Worm (Caenorhabditis elegans) whole organism, L1 larva: ENCODE measurements around the gene R05A10.6.
A peak's percentile ranks its signal among the peaks of the same experiment; 100 is the strongest.

Source experiments
- C04F5.9 ChIP-seq: sonication (generic microtip); optimal IDR thresholded peaks from 2 replicates; lab custom pipeline; 2016; ENCODE audit warnings: missing genetic modification characterization, missing compliant biosample characterization
- Y116A8C.19 ChIP-seq: sonication (generic microtip); optimal IDR thresholded peaks from 2 replicates; lab custom pipeline; 2016; ENCODE audit warnings: missing compliant biosample characterization, missing genetic modification characterization, borderline replicate concordance
- ama-1 ChIP-seq: fragments of 150-350 bp; optimal IDR thresholded peaks from 2 replicates; lab custom pipeline; 2014
- ceh-63 ChIP-seq: fragments of 200-800 bp; sonication (Bioruptor generic); optimal IDR thresholded peaks from 2 replicates; lab custom pipeline; 2018; ENCODE audit warnings: mild to moderate bottlenecking, missing genetic modification characterization, missing compliant biosample characterization
- ceh-8 ChIP-seq: fragments of 200-800 bp; sonication (Bioruptor generic); optimal IDR thresholded peaks from 2 replicates; lab custom pipeline; 2018; ENCODE audit warnings: mild to moderate bottlenecking, missing genetic modification characterization, moderate library complexity, missing compliant biosample characterization
- ceh-88 ChIP-seq: fragments of 200-800 bp; sonication (Bioruptor generic); IDR thresholded peaks from 2 replicates; pipeline ENCODE4 v1.3.6; 2022; ENCODE audit warnings: missing genetic modification characterization, missing compliant biosample characterization
- dsc-1 ChIP-seq: sonication (generic microtip); optimal IDR thresholded peaks from 2 replicates; lab custom pipeline; 2016; ENCODE audit warnings: mild to moderate bottlenecking, missing genetic modification characterization, missing compliant biosample characterization
- efl-1 ChIP-seq, 4 experiments: fragments of 150-350 bp; optimal IDR thresholded peaks in 3 of 4; peaks in 1 of 4; 1 replicate in 1 of 4; 2 replicates in 3 of 4; lab custom pipeline; 2014; ENCODE audit warnings: missing biosample characterization in 2 of 4, missing genetic modification characterization in 2 of 4, missing genetic modification reagents in 2 of 4
- egl-27 ChIP-seq, 2 experiments: fragments of 150-350 bp in 1 of 2; sonication (generic microtip); optimal IDR thresholded peaks; 3 replicates each; lab custom pipeline; 2017 to 2018; ENCODE audit warnings: missing biosample characterization in 2 of 2, missing genetic modification characterization in 2 of 2, missing genetic modification reagents in 2 of 2
- elt-3 ChIP-seq, 6 experiments: fragments of 150-350 bp in 1 of 6; sonication (generic microtip); optimal IDR thresholded peaks; 2 replicates each; lab custom pipeline; 2017 to 2018; ENCODE audit warnings: missing biosample characterization in 6 of 6, missing genetic modification characterization in 6 of 6, inconsistent platforms in 1 of 6
- ets-5 ChIP-seq: fragments of 200-800 bp; sonication (Bioruptor generic); IDR thresholded peaks from 2 replicates; pipeline ENCODE4 v1.3.6; 2022; ENCODE audit warnings: missing genetic modification characterization, missing compliant biosample characterization
- hlh-17 ChIP-seq: fragments of 200-800 bp; sonication (Bioruptor generic); optimal IDR thresholded peaks from 2 replicates; lab custom pipeline; 2018; ENCODE audit warnings: missing genetic modification characterization, mild to moderate bottlenecking, missing compliant biosample characterization, moderate library complexity, borderline replicate concordance
- hpl-2 ChIP-seq: fragments of 150-350 bp; optimal IDR thresholded peaks from 2 replicates; lab custom pipeline; 2014; ENCODE audit warnings: missing biosample characterization, missing genetic modification reagents, missing genetic modification characterization
- lin-13 ChIP-seq: fragments of 150-350 bp; optimal IDR thresholded peaks from 2 replicates; lab custom pipeline; 2014; ENCODE audit warnings: missing biosample characterization, missing genetic modification reagents, missing genetic modification characterization
- lin-14 ChIP-seq: fragments of 200-800 bp; sonication (Bioruptor generic); optimal IDR thresholded peaks from 2 replicates; lab custom pipeline; 2018; ENCODE audit warnings: mild to moderate bottlenecking, missing genetic modification characterization, moderate library complexity, missing compliant biosample characterization
- lin-39 ChIP-seq: fragments of 150-350 bp; optimal IDR thresholded peaks from 2 replicates; lab custom pipeline; 2014; ENCODE audit warnings: missing biosample characterization, missing genetic modification reagents, missing genetic modification characterization
- lir-3 ChIP-seq: sonication (generic microtip); optimal IDR thresholded peaks from 2 replicates; lab custom pipeline; 2016; ENCODE audit warnings: mild to moderate bottlenecking, missing genetic modification characterization, moderate library complexity, missing compliant biosample characterization; ENCODE audit not compliant: poor library complexity
- mdl-1 ChIP-seq, 2 experiments: fragments of 150-350 bp; optimal IDR thresholded peaks; 2 replicates each; lab custom pipeline; 2014 to 2017; ENCODE audit warnings: missing biosample characterization in 2 of 2, missing genetic modification characterization in 2 of 2, inconsistent platforms in 1 of 2
- mef-2 ChIP-seq: fragments of 150-350 bp; optimal IDR thresholded peaks from 2 replicates; lab custom pipeline; 2014; ENCODE audit warnings: missing biosample characterization, missing genetic modification characterization
- mep-1 ChIP-seq: fragments of 150-350 bp; optimal IDR thresholded peaks from 2 replicates; lab custom pipeline; 2014; ENCODE audit warnings: missing biosample characterization, missing genetic modification characterization
- nhr-12 ChIP-seq: sonication (generic microtip); optimal IDR thresholded peaks from 2 replicates; lab custom pipeline; 2017; ENCODE audit warnings: missing biosample characterization, missing genetic modification characterization
- nhr-19 ChIP-seq: fragments of 200-800 bp; sonication (Bioruptor generic); conservative IDR thresholded peaks from 2 replicates; pipeline ENCODE4 v1.3.6; 2022; ENCODE audit warnings: missing genetic modification characterization, missing compliant biosample characterization
- nhr-237 ChIP-seq: fragments of 150-350 bp; optimal IDR thresholded peaks from 2 replicates; lab custom pipeline; 2014; ENCODE audit warnings: missing biosample characterization, missing genetic modification characterization
- nhr-71 ChIP-seq: sonication (generic microtip); optimal IDR thresholded peaks from 2 replicates; lab custom pipeline; 2016; ENCODE audit warnings: mild to moderate bottlenecking, missing genetic modification characterization, moderate library complexity, missing compliant biosample characterization
- nhr-76 ChIP-seq: sonication (generic microtip); optimal IDR thresholded peaks from 2 replicates; lab custom pipeline; 2017; ENCODE audit warnings: missing biosample characterization, missing genetic modification characterization
- nhr-85 ChIP-seq: sonication (generic microtip); peaks from one replicate; lab custom pipeline; 2016; ENCODE audit warnings: missing genetic modification characterization, inconsistent platforms, missing compliant biosample characterization
- snpc-4 ChIP-seq: fragments of 150-350 bp; optimal IDR thresholded peaks from 2 replicates; lab custom pipeline; 2014; ENCODE audit warnings: missing biosample characterization, missing genetic modification characterization
- snu-23 ChIP-seq: sonication (generic microtip); optimal IDR thresholded peaks from 2 replicates; lab custom pipeline; 2016; ENCODE audit warnings: missing genetic modification characterization, missing compliant biosample characterization
- sox-4 ChIP-seq: sonication (generic microtip); optimal IDR thresholded peaks from 2 replicates; lab custom pipeline; 2016; ENCODE audit warnings: missing genetic modification characterization, missing compliant biosample characterization
- sptf-1 ChIP-seq: fragments of 150-350 bp; optimal IDR thresholded peaks from 2 replicates; lab custom pipeline; 2014; ENCODE audit warnings: missing biosample characterization, missing genetic modification characterization
- sup-37 ChIP-seq: fragments of 200-800 bp; sonication (Bioruptor generic); optimal IDR thresholded peaks from 2 replicates; lab custom pipeline; 2018; ENCODE audit warnings: mild to moderate bottlenecking, missing genetic modification characterization, missing compliant biosample characterization
- tbx-2 ChIP-seq: sonication (generic microtip); optimal IDR thresholded peaks from 2 replicates; lab custom pipeline; 2016; ENCODE audit warnings: missing genetic modification characterization, missing compliant biosample characterization
- unc-62 ChIP-seq: fragments of 150-350 bp; optimal IDR thresholded peaks from 2 replicates; lab custom pipeline; 2014; ENCODE audit warnings: missing biosample characterization, missing genetic modification reagents, missing genetic modification characterization
- unc-98 ChIP-seq: fragments of 200-800 bp; sonication (Bioruptor generic); IDR thresholded peaks from 2 replicates; pipeline ENCODE4 v1.3.6; 2022; ENCODE audit warnings: missing genetic modification characterization, missing compliant biosample characterization
- xbp-1 ChIP-seq: sonication (generic microtip); optimal IDR thresholded peaks from 2 replicates; lab custom pipeline; 2016; ENCODE audit warnings: missing genetic modification characterization, missing compliant biosample characterization
- ztf-11 ChIP-seq, 2 experiments: sonication (generic microtip); optimal IDR thresholded peaks; 2 replicates each; lab custom pipeline; 2016 to 2017; ENCODE audit warnings: missing genetic modification characterization in 2 of 2, missing biosample characterization in 1 of 2, missing compliant biosample characterization in 1 of 2
- ztf-4 ChIP-seq: fragments of 150-350 bp; optimal IDR thresholded peaks from 2 replicates; lab custom pipeline; 2014; ENCODE audit warnings: missing biosample characterization, missing genetic modification characterization

Gene R05A10.6

DNA sequence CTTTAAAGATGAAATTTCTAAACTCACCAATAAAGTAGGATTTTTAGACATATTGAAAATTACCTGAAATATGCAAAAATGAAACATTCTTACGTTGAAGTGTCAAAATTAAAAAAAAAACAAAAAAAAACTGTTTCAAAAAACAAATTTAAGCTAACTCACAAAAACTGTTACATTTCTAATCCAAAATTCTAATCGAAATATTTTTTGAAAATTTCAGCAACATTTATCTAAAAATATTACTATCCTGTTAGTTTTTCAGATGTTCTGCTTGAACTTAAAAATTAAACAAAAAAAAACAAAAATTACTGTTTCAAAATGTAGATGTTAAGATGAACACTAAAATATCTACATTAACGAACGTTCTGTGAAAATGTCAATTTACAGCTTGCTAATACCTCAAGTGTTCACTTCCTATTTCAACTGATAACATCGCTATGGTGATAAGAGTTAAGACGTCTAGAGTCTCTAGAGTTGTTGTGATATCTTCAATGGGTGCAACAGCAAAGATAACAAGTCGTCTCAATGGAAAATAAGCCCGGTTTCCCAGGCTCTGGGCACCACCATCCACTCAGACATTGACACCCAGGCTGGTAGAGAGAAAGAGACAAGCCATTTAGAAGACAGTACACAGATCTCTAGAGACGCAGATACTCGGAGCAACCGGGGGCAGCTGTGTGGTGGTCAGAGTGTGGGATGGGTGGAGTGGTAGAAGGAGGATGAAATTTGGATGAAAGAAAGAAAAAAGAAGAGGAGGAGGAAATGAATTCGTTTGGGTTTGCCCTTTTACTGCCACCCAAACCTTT is 37.6 kb upstream of the R05A10.6 start, which contains the start of gene H12I19.115 (continued):
- no peak for TF ChIP-seq nhr-12 (tag; lab: Kevin White, UChicago)
- no peak for TF ChIP-seq ztf-4 (tag; lab: Kevin White, UChicago)
- TF ChIP-seq dsc-1 (tag; lab: Kevin White, UChicago): peak; percentile 16
- TF ChIP-seq sup-37 (GFP tag; lab: Kevin White, UChicago): no peak
- no peak for TF ChIP-seq ama-1 (lab: Kevin White, UChicago)
- TF ChIP-seq mep-1: peak; percentile 12
- no peak for TF ChIP-seq egl-27 (tag; optimal IDR thresholded peaks at IDR 0.05; lab: Kevin White, UChicago)
- no peak for TF ChIP-seq unc-62 (GFP tag; lab: Kevin White, UChicago)
- no peak for TF ChIP-seq nhr-85
- no peak for TF ChIP-seq ceh-63 (GFP tag; lab: Kevin White, UChicago)
- TF ChIP-seq efl-1 (optimal IDR thresholded peaks at IDR 0.05; lab: Kevin White, UChicago): peak; percentile 2 to 21
- TF ChIP-seq efl-1 (GFP tag; optimal IDR thresholded peaks at IDR 0.05 in 1 of 2; lab: Kevin White, UChicago): peak in 1 of 2 experiments; percentile 90
- TF ChIP-seq xbp-1 (tag; lab: Kevin White, UChicago): no peak

DNA sequence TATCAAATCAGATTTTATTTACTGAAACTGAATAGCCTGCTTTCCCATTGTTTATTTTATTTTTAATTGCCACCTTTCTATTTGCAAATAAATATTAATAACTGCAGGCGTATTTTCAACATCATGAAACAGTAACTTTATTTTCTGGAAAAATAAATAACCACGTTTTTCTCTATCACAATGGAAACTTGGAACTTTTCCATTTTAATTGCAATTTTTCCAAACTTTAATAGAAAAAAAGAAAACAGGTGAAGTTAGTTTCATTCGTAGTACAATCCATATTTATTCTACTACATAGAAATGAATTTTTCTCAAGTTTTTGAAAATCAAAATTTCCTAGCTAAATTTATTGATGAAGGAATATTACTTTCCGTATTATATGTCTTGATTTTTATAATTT is 36.5 kb upstream of the R05A10.6 start, which contains the start of gene srz-42:
TSS of gene srz-42 (plus strand) at position 301 of the 400 bp plus-strand sequence.
- no peak for TF ChIP-seq snu-23 (GFP tag; lab: Kevin White, UChicago)
- TF ChIP-seq elt-3 (tag; optimal IDR thresholded peaks at IDR 0.05; lab: Kevin White, UChicago): no peak
- TF ChIP-seq tbx-2 (tag; lab: Kevin White, UChicago): no peak
- TF ChIP-seq mep-1: no peak
- no peak for TF ChIP-seq lin-14 (GFP tag; lab: Kevin White, UChicago)
- no peak for TF ChIP-seq sptf-1
- no peak for TF ChIP-seq lin-13 (GFP tag; lab: Kevin White, UChicago)
- TF ChIP-seq lin-39 (tag; lab: Kevin White, UChicago): no peak
- no peak for TF ChIP-seq nhr-237 (tag; lab: Kevin White, UChicago)
- no peak for TF ChIP-seq ceh-8 (GFP tag; lab: Kevin White, UChicago)
- no peak for TF ChIP-seq sox-4 (tag; lab: Kevin White, UChicago)
- no peak for TF ChIP-seq mef-2 (tag; lab: Kevin White, UChicago)
- TF ChIP-seq nhr-76 (tag; lab: Kevin White, UChicago): no peak
- TF ChIP-seq ceh-88: no peak
- TF ChIP-seq ztf-11 (tag; optimal IDR thresholded peaks at IDR 0.05; lab: Kevin White, UChicago): no peak
- no peak for TF ChIP-seq mdl-1 (tag; optimal IDR thresholded peaks at IDR 0.05; lab: Kevin White, UChicago)
- no peak for TF ChIP-seq unc-62 (GFP tag; lab: Kevin White, UChicago)
- no peak for TF ChIP-seq lir-3
- TF ChIP-seq unc-98 (GFP tag; lab: Robert Waterston, UW): no peak
- no peak for TF ChIP-seq egl-27 (tag; optimal IDR thresholded peaks at IDR 0.05; lab: Kevin White, UChicago)
- TF ChIP-seq, all 84 proteins: peak for 0

DNA sequence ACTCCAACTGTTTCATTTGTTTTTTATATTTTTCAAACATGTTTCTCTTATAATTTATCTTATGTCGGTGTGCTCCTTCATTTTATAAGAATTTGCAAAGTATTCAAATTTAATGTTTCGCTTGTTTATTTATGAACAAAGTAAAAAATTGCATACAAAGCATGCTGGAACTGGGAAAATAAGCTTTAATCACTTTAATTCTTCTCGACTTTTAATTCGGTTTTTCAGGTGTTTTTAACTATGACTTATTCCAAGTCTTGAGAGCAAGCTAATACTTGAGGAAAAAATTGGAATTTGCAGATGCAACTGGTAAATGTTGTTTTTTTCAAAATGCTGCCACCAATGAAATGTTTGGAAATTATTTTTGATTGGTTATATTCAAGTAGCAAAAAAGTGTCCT is 33.8 kb upstream of the R05A10.6 start, which contains the start of gene srz-59:
TSS of gene srz-59 (plus strand) at position 301 of the 400 bp plus-strand sequence.
- TF ChIP-seq hpl-2: no peak
- TF ChIP-seq mep-1: no peak
- no peak for TF ChIP-seq ztf-11 (tag; optimal IDR thresholded peaks at IDR 0.05; lab: Kevin White, UChicago)
- TF ChIP-seq ets-5 (GFP tag; lab: Robert Waterston, UW): no peak
- TF ChIP-seq hlh-17: no peak
- TF ChIP-seq nhr-19: no peak
- no peak for TF ChIP-seq snpc-4 (tag; lab: Kevin White, UChicago)
- no peak for TF ChIP-seq nhr-71 (tag; lab: Kevin White, UChicago)
- no peak for TF ChIP-seq C04F5.9 (tag; lab: Kevin White, UChicago)
- no peak for TF ChIP-seq Y116A8C.19
- no peak for TF ChIP-seq snu-23 (GFP tag; lab: Kevin White, UChicago)
